Fruit fly (Drosophila melanogaster): ENCODE data around the gene CG17211.

CG17211 gene

dm6 chr2L:12091522-12091921, 22.6 kb upstream of the CG17211 start, which contains the start of gene Pex19:
Gene Pex19, plus strand, starts transcription at chr2L:12091822.
- TF ChIP-seq gem (tag; optimal IDR thresholded peaks at IDR 0.05) (no peak), Rx (GFP tag; IDR thresholded peaks at IDR 0.05) (no peak), CG12299 (tag; optimal IDR thresholded peaks at IDR 0.05) (no peak), CG11695 (GFP tag; IDR thresholded peaks at IDR 0.05) (no peak), CG12219 (GFP tag; optimal IDR thresholded peaks at IDR 0.05) (no peak), Sry-δ (GFP tag; optimal IDR thresholded peaks at IDR 0.05) (no peak)

- TF ChIP-seq tll (GFP tag; optimal IDR thresholded peaks at IDR 0.05) (peak in 1 of 2 experiments; percentile 95), Deaf1 (tag; optimal IDR thresholded peaks at IDR 0.05) (no peak), Xbp1 (GFP tag; optimal IDR thresholded peaks at IDR 0.05) (no peak), cad (GFP tag; optimal IDR thresholded peaks at IDR 0.05) (peak; percentile 86), prd (optimal IDR thresholded peaks at IDR 0.05) (no peak), prd (GFP tag; IDR thresholded peaks at IDR 0.05) (peak; percentile 3; the same call in 1 of the 3 replicates), gsb (GFP tag; IDR thresholded peaks at IDR 0.05) (no peak)
Measured at dm6 chr2L:12092041-12092440, 22.1 kb upstream of the CG17211 start.

- TF ChIP-seq wdn (GFP tag; IDR thresholded peaks at IDR 0.05): no peak
- no peak for TF ChIP-seq CG9609 (GFP tag; optimal IDR thresholded peaks at IDR 0.05)
- no peak for TF ChIP-seq CG1603 (tag; optimal IDR thresholded peaks at IDR 0.05)
- no peak for TF ChIP-seq amos (GFP tag; IDR thresholded peaks at IDR 0.05; ENCODE audit: partially characterized antibody)
- TF ChIP-seq NC2β (GFP tag; optimal IDR thresholded peaks at IDR 0.05): no peak
- peak; percentile 6 for TF ChIP-seq Med (GFP tag)
- no peak for TF ChIP-seq Deaf1 (tag; optimal IDR thresholded peaks at IDR 0.05)
- TF ChIP-seq E2f2 (GFP tag; IDR thresholded peaks at IDR 0.05): no peak
- peak; percentile 62 for TF ChIP-seq zen (tag; optimal IDR thresholded peaks at IDR 0.05)
- TF ChIP-seq CG13775 (GFP tag; optimal IDR thresholded peaks at IDR 0.05): no peak
- TF ChIP-seq CG12219 (GFP tag; optimal IDR thresholded peaks at IDR 0.05): no peak
- TF ChIP-seq CG11560 (tag; IDR thresholded peaks at IDR 0.05): peak; percentile 22; the same call in 1 of the 3 replicates
- no peak for TF ChIP-seq ap (GFP tag; IDR thresholded peaks at IDR 0.05)
- no peak for TF ChIP-seq CG6175 (GFP tag; IDR thresholded peaks at IDR 0.05)
- TF ChIP-seq E2f1 (GFP tag; IDR thresholded peaks at IDR 0.05): no peak
- TF ChIP-seq twi (tag; optimal IDR thresholded peaks at IDR 0.05): peak; percentile 74
- TF ChIP-seq CTCF (GFP tag; optimal IDR thresholded peaks at IDR 0.05): no peak
- no peak for TF ChIP-seq CG13894 (tag; optimal IDR thresholded peaks at IDR 0.05)
- no peak for TF ChIP-seq CG30431 (GFP tag; optimal IDR thresholded peaks at IDR 0.05)
- no peak for TF ChIP-seq CG10274 (GFP tag; optimal IDR thresholded peaks at IDR 0.05)
- TF ChIP-seq CG4282 (GFP tag; optimal IDR thresholded peaks at IDR 0.05): no peak
- TF ChIP-seq Dip3 (GFP tag; optimal IDR thresholded peaks at IDR 0.05): no peak
- no peak for TF ChIP-seq lilli (GFP tag; optimal IDR thresholded peaks at IDR 0.05)
- TF ChIP-seq CG10462 (GFP tag; optimal IDR thresholded peaks at IDR 0.05): no peak
- TF ChIP-seq eve (GFP tag; optimal IDR thresholded peaks at IDR 0.05): no peak
- TF ChIP-seq trh (GFP tag; optimal IDR thresholded peaks at IDR 0.05): no peak
- no peak for TF ChIP-seq CG3995 (GFP tag; optimal IDR thresholded peaks at IDR 0.05)
- TF ChIP-seq wek (GFP tag; optimal IDR thresholded peaks at IDR 0.05): no peak
- TF ChIP-seq CG2129 (GFP tag; IDR thresholded peaks at IDR 0.05; ENCODE audit: partially characterized antibody): no peak
- no peak for TF ChIP-seq CG1024 (GFP tag; IDR thresholded peaks at IDR 0.05)
- no peak for TF ChIP-seq Sox100B (GFP tag; optimal IDR thresholded peaks at IDR 0.05)
- TF ChIP-seq CG17802 (tag; optimal IDR thresholded peaks at IDR 0.05): no peak
- no peak for TF ChIP-seq az2 (GFP tag; optimal IDR thresholded peaks at IDR 0.05)
- TF ChIP-seq CG31441 (GFP tag; IDR thresholded peaks at IDR 0.05): no peak
- TF ChIP-seq CG6791 (GFP tag; IDR thresholded peaks at IDR 0.05; ENCODE audit: partially characterized antibody): 0 out of 3 replicates have a peak, but pooled peaks have one; percentile 39
- TF ChIP-seq fu2 (GFP tag; optimal IDR thresholded peaks at IDR 0.05): no peak
- TF ChIP-seq CG7786 (GFP tag; optimal IDR thresholded peaks at IDR 0.05): no peak
- no peak for TF ChIP-seq prd (optimal IDR thresholded peaks at IDR 0.05)
- TF ChIP-seq prd (GFP tag; IDR thresholded peaks at IDR 0.05): peak; percentile 84
- no peak for TF ChIP-seq CG16863 (GFP tag; optimal IDR thresholded peaks at IDR 0.05)
Measured at dm6 chr2L:12092719-12093118, 21.4 kb upstream of the CG17211 start.

All from whole organism, embryonic.